Worm (Caenorhabditis elegans) whole organism, L1 larva: Measurements from ENCODE around the gene F01G10.6.
A peak's percentile ranks its signal among the peaks of the same experiment; 100 is the strongest.

Source experiments
- C34B4.2 ChIP-seq: sonication (generic microtip); optimal IDR thresholded peaks from 2 replicates; lab custom pipeline; 2017; ENCODE audit warnings: mild to moderate bottlenecking, missing genetic modification characterization, missing compliant biosample characterization
- Y116A8C.19 ChIP-seq: sonication (generic microtip); optimal IDR thresholded peaks from 2 replicates; lab custom pipeline; 2016; ENCODE audit warnings: missing compliant biosample characterization, missing genetic modification characterization, borderline replicate concordance
- aha-1 ChIP-seq: fragments of 150-350 bp; optimal IDR thresholded peaks from 2 replicates; lab custom pipeline; 2014; ENCODE audit warnings: missing biosample characterization, missing genetic modification characterization
- aly-2 ChIP-seq: fragments of 150-350 bp; optimal IDR thresholded peaks from 2 replicates; lab custom pipeline; 2014; ENCODE audit warnings: missing biosample characterization, missing genetic modification characterization
- ama-1 ChIP-seq: fragments of 150-350 bp; optimal IDR thresholded peaks from 2 replicates; lab custom pipeline; 2014
- blmp-1 ChIP-seq: fragments of 150-350 bp; optimal IDR thresholded peaks from 2 replicates; lab custom pipeline; 2014; ENCODE audit warnings: missing biosample characterization, missing genetic modification characterization
- ceh-63 ChIP-seq: fragments of 200-800 bp; sonication (Bioruptor generic); optimal IDR thresholded peaks from 2 replicates; lab custom pipeline; 2018; ENCODE audit warnings: mild to moderate bottlenecking, missing genetic modification characterization, missing compliant biosample characterization
- ceh-88 ChIP-seq: fragments of 200-800 bp; sonication (Bioruptor generic); IDR thresholded peaks from 2 replicates; pipeline ENCODE4 v1.3.6; 2022; ENCODE audit warnings: missing genetic modification characterization, missing compliant biosample characterization
- dpl-1 ChIP-seq, 3 experiments: fragments of 150-350 bp in 2 of 3; sonication (generic microtip) in 1 of 3; optimal IDR thresholded peaks; 2 replicates each; lab custom pipeline; 2014 to 2017; ENCODE audit warnings: missing biosample characterization in 3 of 3, missing genetic modification characterization in 3 of 3, missing genetic modification reagents in 3 of 3
- efl-1 ChIP-seq, 4 experiments: fragments of 150-350 bp; optimal IDR thresholded peaks in 3 of 4; peaks in 1 of 4; 1 replicate in 1 of 4; 2 replicates in 3 of 4; lab custom pipeline; 2014; ENCODE audit warnings: missing biosample characterization in 2 of 4, missing genetic modification characterization in 2 of 4, missing genetic modification reagents in 2 of 4
- egl-27 ChIP-seq, 2 experiments: fragments of 150-350 bp in 1 of 2; sonication (generic microtip); optimal IDR thresholded peaks; 3 replicates each; lab custom pipeline; 2017 to 2018; ENCODE audit warnings: missing biosample characterization in 2 of 2, missing genetic modification characterization in 2 of 2, missing genetic modification reagents in 2 of 2
- elt-2 ChIP-seq: sonication (generic microtip); optimal IDR thresholded peaks from 2 replicates; lab custom pipeline; 2016; ENCODE audit warnings: missing genetic modification characterization, mild to moderate bottlenecking, inconsistent platforms, missing compliant biosample characterization, missing genetic modification reagents
- elt-3 ChIP-seq, 6 experiments: fragments of 150-350 bp in 1 of 6; sonication (generic microtip); optimal IDR thresholded peaks; 2 replicates each; lab custom pipeline; 2017 to 2018; ENCODE audit warnings: missing biosample characterization in 6 of 6, missing genetic modification characterization in 6 of 6, inconsistent platforms in 1 of 6
- ets-5 ChIP-seq: fragments of 200-800 bp; sonication (Bioruptor generic); IDR thresholded peaks from 2 replicates; pipeline ENCODE4 v1.3.6; 2022; ENCODE audit warnings: missing genetic modification characterization, missing compliant biosample characterization
- grh-1 ChIP-seq: fragments of 200-800 bp; sonication (Bioruptor generic); IDR thresholded peaks from 2 replicates; pipeline ENCODE4 v1.3.6; 2022; ENCODE audit warnings: missing genetic modification reagents, missing genetic modification characterization, missing compliant biosample characterization
- jun-1 ChIP-seq: fragments of 150-350 bp; optimal IDR thresholded peaks from 2 replicates; lab custom pipeline; 2014; ENCODE audit warnings: missing biosample characterization, missing genetic modification reagents, missing genetic modification characterization
- lin-13 ChIP-seq: fragments of 150-350 bp; optimal IDR thresholded peaks from 2 replicates; lab custom pipeline; 2014; ENCODE audit warnings: missing biosample characterization, missing genetic modification reagents, missing genetic modification characterization
- lin-14 ChIP-seq: fragments of 200-800 bp; sonication (Bioruptor generic); optimal IDR thresholded peaks from 2 replicates; lab custom pipeline; 2018; ENCODE audit warnings: mild to moderate bottlenecking, missing genetic modification characterization, moderate library complexity, missing compliant biosample characterization
- lin-35 ChIP-seq, 2 experiments: fragments of 150-350 bp; optimal IDR thresholded peaks; 2 replicates each; lab custom pipeline; 2014; ENCODE audit warnings: missing biosample characterization in 2 of 2, missing genetic modification characterization in 2 of 2, missing genetic modification reagents in 2 of 2
- lin-39 ChIP-seq: fragments of 150-350 bp; optimal IDR thresholded peaks from 2 replicates; lab custom pipeline; 2014; ENCODE audit warnings: missing biosample characterization, missing genetic modification reagents, missing genetic modification characterization
- lsy-2 ChIP-seq, 2 experiments: fragments of 150-350 bp; optimal IDR thresholded peaks; 2 replicates each; lab custom pipeline; 2014; ENCODE audit warnings: missing biosample characterization in 2 of 2, missing genetic modification characterization in 2 of 2
- mdl-1 ChIP-seq, 2 experiments: fragments of 150-350 bp; optimal IDR thresholded peaks; 2 replicates each; lab custom pipeline; 2014 to 2017; ENCODE audit warnings: missing biosample characterization in 2 of 2, missing genetic modification characterization in 2 of 2, inconsistent platforms in 1 of 2
- mep-1 ChIP-seq: fragments of 150-350 bp; optimal IDR thresholded peaks from 2 replicates; lab custom pipeline; 2014; ENCODE audit warnings: missing biosample characterization, missing genetic modification characterization
- nhr-19 ChIP-seq: fragments of 200-800 bp; sonication (Bioruptor generic); conservative IDR thresholded peaks from 2 replicates; pipeline ENCODE4 v1.3.6; 2022; ENCODE audit warnings: missing genetic modification characterization, missing compliant biosample characterization
- nhr-20 ChIP-seq: sonication (generic microtip); optimal IDR thresholded peaks from 2 replicates; lab custom pipeline; 2016; ENCODE audit warnings: mild to moderate bottlenecking, missing genetic modification characterization, missing compliant biosample characterization
- nhr-28 ChIP-seq: fragments of 150-350 bp; optimal IDR thresholded peaks from 2 replicates; lab custom pipeline; 2014; ENCODE audit warnings: missing biosample characterization, missing genetic modification characterization
- nhr-47 ChIP-seq: sonication (generic microtip); optimal IDR thresholded peaks from 2 replicates; lab custom pipeline; 2016; ENCODE audit warnings: mild to moderate bottlenecking, missing genetic modification characterization, moderate library complexity, missing compliant biosample characterization
- nhr-71 ChIP-seq: sonication (generic microtip); optimal IDR thresholded peaks from 2 replicates; lab custom pipeline; 2016; ENCODE audit warnings: mild to moderate bottlenecking, missing genetic modification characterization, moderate library complexity, missing compliant biosample characterization
- nhr-76 ChIP-seq: sonication (generic microtip); optimal IDR thresholded peaks from 2 replicates; lab custom pipeline; 2017; ENCODE audit warnings: missing biosample characterization, missing genetic modification characterization
- nhr-85 ChIP-seq: sonication (generic microtip); peaks from one replicate; lab custom pipeline; 2016; ENCODE audit warnings: missing genetic modification characterization, inconsistent platforms, missing compliant biosample characterization
- nhr-90 ChIP-seq: sonication (generic microtip); optimal IDR thresholded peaks from 2 replicates; lab custom pipeline; 2016; ENCODE audit warnings: mild to moderate bottlenecking, missing genetic modification characterization, missing compliant biosample characterization; ENCODE audit not compliant: poor library complexity
- pqm-1 ChIP-seq: sonication (generic microtip); optimal IDR thresholded peaks from 3 replicates; lab custom pipeline; 2017; ENCODE audit warnings: missing biosample characterization, missing genetic modification characterization
- skn-1 ChIP-seq: fragments of 150-350 bp; optimal IDR thresholded peaks from 2 replicates; lab custom pipeline; 2014; ENCODE audit warnings: missing biosample characterization, missing genetic modification characterization
- snu-23 ChIP-seq: sonication (generic microtip); optimal IDR thresholded peaks from 2 replicates; lab custom pipeline; 2016; ENCODE audit warnings: missing genetic modification characterization, missing compliant biosample characterization
- sox-4 ChIP-seq: sonication (generic microtip); optimal IDR thresholded peaks from 2 replicates; lab custom pipeline; 2016; ENCODE audit warnings: missing genetic modification characterization, missing compliant biosample characterization
- swsn-7 ChIP-seq: sonication (generic microtip); optimal IDR thresholded peaks from 2 replicates; lab custom pipeline; 2016; ENCODE audit warnings: missing genetic modification characterization, missing compliant biosample characterization
- tbx-2 ChIP-seq: sonication (generic microtip); optimal IDR thresholded peaks from 2 replicates; lab custom pipeline; 2016; ENCODE audit warnings: missing genetic modification characterization, missing compliant biosample characterization
- tlp-1 ChIP-seq: fragments of 150-350 bp; optimal IDR thresholded peaks from 2 replicates; lab custom pipeline; 2014; ENCODE audit warnings: missing biosample characterization, missing genetic modification characterization
- unc-30 ChIP-seq: sonication (generic microtip); optimal IDR thresholded peaks from 2 replicates; lab custom pipeline; 2017; ENCODE audit warnings: missing biosample characterization, missing genetic modification characterization
- unc-62 ChIP-seq: fragments of 150-350 bp; optimal IDR thresholded peaks from 2 replicates; lab custom pipeline; 2014; ENCODE audit warnings: missing biosample characterization, missing genetic modification reagents, missing genetic modification characterization
- unc-98 ChIP-seq: fragments of 200-800 bp; sonication (Bioruptor generic); IDR thresholded peaks from 2 replicates; pipeline ENCODE4 v1.3.6; 2022; ENCODE audit warnings: missing genetic modification characterization, missing compliant biosample characterization
- vab-15 ChIP-seq: sonication (generic microtip); optimal IDR thresholded peaks from 2 replicates; lab custom pipeline; 2017; ENCODE audit warnings: missing genotype, mild to moderate bottlenecking, missing genetic modification characterization, missing compliant biosample characterization
- zag-1 ChIP-seq: fragments of 150-350 bp; optimal IDR thresholded peaks from 2 replicates; lab custom pipeline; 2014; ENCODE audit warnings: missing biosample characterization, missing genetic modification characterization
- zip-4 ChIP-seq: fragments of 200-800 bp; sonication (Bioruptor generic); optimal IDR thresholded peaks from 2 replicates; lab custom pipeline; 2018; ENCODE audit warnings: mild to moderate bottlenecking, missing genetic modification characterization, moderate library complexity, missing compliant biosample characterization
- ztf-11 ChIP-seq, 2 experiments: sonication (generic microtip); optimal IDR thresholded peaks; 2 replicates each; lab custom pipeline; 2016 to 2017; ENCODE audit warnings: missing genetic modification characterization in 2 of 2, missing biosample characterization in 1 of 2, missing compliant biosample characterization in 1 of 2

F01G10.6 gene

DNA sequence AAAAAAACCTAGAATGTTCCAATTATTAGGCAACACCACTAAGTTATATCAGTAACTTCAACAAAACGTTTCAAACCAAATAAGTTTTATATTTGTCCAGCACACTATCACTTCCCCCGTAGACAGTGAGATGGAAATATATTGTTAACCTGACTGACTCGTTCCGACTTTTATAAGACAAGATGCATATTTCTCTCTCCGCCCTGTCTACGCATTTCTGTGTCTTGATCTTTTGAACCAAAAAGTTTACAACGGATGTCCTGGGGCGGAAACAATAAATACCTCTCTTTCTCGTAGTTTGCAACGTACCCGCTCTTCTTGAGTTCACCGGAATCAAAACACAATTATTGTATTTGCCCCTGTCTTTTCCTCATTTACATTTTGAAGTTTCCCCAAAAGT is 23.8 kb upstream of the F01G10.6 start:
- TF ChIP-seq lin-14 (GFP tag; lab: Kevin White, UChicago) (peak; percentile 65), mep-1 (tag; lab: Kevin White, UChicago) (no peak), nhr-71 (peak; percentile 85), nhr-90 (no peak), elt-3 (tag; optimal IDR thresholded peaks at IDR 0.05; lab: Kevin White, UChicago) (peak in 2 of 6 experiments; percentile 76 to 78), nhr-85 (tag; lab: Kevin White, UChicago) (peak; percentile 50), aha-1 (no peak)

DNA sequence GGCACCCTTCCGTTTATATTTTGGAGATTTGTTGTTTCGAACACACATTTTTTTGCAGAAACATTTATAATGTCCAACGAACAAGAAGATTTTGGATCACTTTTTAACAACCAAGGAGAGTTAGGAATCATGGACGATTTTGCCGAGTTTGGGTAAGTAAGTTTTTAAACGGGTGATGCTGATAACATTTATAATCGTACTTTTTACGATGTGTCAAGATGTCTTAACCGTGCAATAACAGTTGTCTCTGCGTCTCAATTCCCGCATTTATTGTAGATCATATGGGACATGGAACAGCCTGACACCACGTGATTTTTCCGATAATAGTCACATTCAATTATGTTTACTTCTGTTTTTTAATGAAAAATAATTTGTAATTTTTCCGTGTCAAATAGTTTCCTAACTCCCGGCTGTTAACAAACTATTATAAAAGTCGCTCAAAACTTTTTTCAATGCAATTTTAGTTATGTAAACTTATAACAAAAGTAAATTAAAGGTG is 23.2 kb upstream of the F01G10.6 start, which contains the start of gene daf-14:
Gene daf-14 (plus strand): TSS at position 51 of the 499 bp plus-strand sequence.
- TF ChIP-seq nhr-90 (peak; percentile 50), efl-1 (optimal IDR thresholded peaks at IDR 0.05; lab: Kevin White, UChicago) (no peak), efl-1 (GFP tag; optimal IDR thresholded peaks at IDR 0.05 in 1 of 2; lab: Kevin White, UChicago) (peak in 1 of 2 experiments; percentile 72), elt-3 (tag; optimal IDR thresholded peaks at IDR 0.05; lab: Kevin White, UChicago) (peak in 2 of 6 experiments; percentile 4 to 36), nhr-47 (tag; lab: Kevin White, UChicago) (peak; percentile 25), lin-39 (tag; lab: Kevin White, UChicago) (no peak), nhr-71 (peak; percentile 66), lin-14 (GFP tag; lab: Kevin White, UChicago) (peak; percentile 53), nhr-76 (tag; lab: Kevin White, UChicago) (no peak), mdl-1 (tag; optimal IDR thresholded peaks at IDR 0.05; lab: Kevin White, UChicago) (peak in 1 of 2 experiments; percentile 9), ceh-88 (GFP tag; lab: Robert Waterston, UW) (no peak), blmp-1 (tag; lab: Kevin White, UChicago) (peak; percentile 19), lsy-2 (tag; optimal IDR thresholded peaks at IDR 0.05; lab: Kevin White, UChicago) (peak in 1 of 2 experiments; percentile 0), unc-98 (GFP tag; lab: Robert Waterston, UW) (no peak), vab-15 (tag; lab: Kevin White, UChicago) (no peak), snu-23 (GFP tag; lab: Kevin White, UChicago) (peak; percentile 31), nhr-20 (tag; lab: Kevin White, UChicago) (peak; percentile 34), jun-1 (tag; lab: Kevin White, UChicago) (no peak), egl-27 (tag; optimal IDR thresholded peaks at IDR 0.05; lab: Kevin White, UChicago) (no peak), skn-1 (tag; lab: Kevin White, UChicago) (no peak), mep-1 (tag; lab: Kevin White, UChicago) (peak; percentile 22), zag-1 (no peak), ceh-63 (GFP tag; lab: Kevin White, UChicago) (no peak), nhr-85 (tag; lab: Kevin White, UChicago) (peak; percentile 81), tlp-1 (tag; lab: Kevin White, UChicago) (no peak), sox-4 (tag; lab: Kevin White, UChicago) (no peak), swsn-7 (no peak), zip-4 (GFP tag; lab: Kevin White, UChicago) (no peak), C34B4.2 (tag; lab: Kevin White, UChicago) (no peak), lin-13 (no peak), unc-62 (GFP tag; lab: Kevin White, UChicago) (no peak), aly-2 (tag; lab: Kevin White, UChicago) (no peak), pqm-1 (tag; lab: Kevin White, UChicago) (no peak), nhr-28 (tag; lab: Kevin White, UChicago) (no peak), lin-35 (GFP tag; optimal IDR thresholded peaks at IDR 0.05; lab: Kevin White, UChicago) (peak; percentile 30 to 84), nhr-19 (peak; percentile 49), tbx-2 (tag; lab: Kevin White, UChicago) (peak; percentile 3), unc-30 (tag; lab: Kevin White, UChicago) (no peak), ama-1 (lab: Kevin White, UChicago) (no peak), grh-1 (GFP tag; lab: Robert Waterston, UW) (no peak), ztf-11 (tag; optimal IDR thresholded peaks at IDR 0.05; lab: Kevin White, UChicago) (no peak), dpl-1 (GFP tag; optimal IDR thresholded peaks at IDR 0.05; lab: Kevin White, UChicago) (peak; percentile 8 to 55 (median 31)), ets-5 (GFP tag; lab: Robert Waterston, UW) (no peak), Y116A8C.19 (tag; lab: Kevin White, UChicago) (no peak), elt-2 (tag; lab: Kevin White, UChicago) (peak; percentile 22)
